Worm (Caenorhabditis elegans) whole organism, midembryonic: ENCODE data around the gene F13D12.5.

ENCODE experiments used
- T22C8.4 ChIP-seq: fragments of 200-800 bp; sonication (Bioruptor generic); IDR thresholded peaks from 2 replicates; pipeline ENCODE4 v1.3.6; 2022; ENCODE audit warnings: missing genetic modification characterization, missing compliant biosample characterization
- cog-1 ChIP-seq: sonication (generic microtip); optimal IDR thresholded peaks from 2 replicates; lab custom pipeline; 2016; ENCODE audit warnings: missing genetic modification characterization, missing compliant biosample characterization
- flt-1 ChIP-seq: fragments of 200-800 bp; sonication (Bioruptor generic); IDR thresholded peaks from 2 replicates; pipeline ENCODE4 v1.3.6; 2022; ENCODE audit warnings: missing genetic modification characterization, missing compliant biosample characterization
- klf-2 ChIP-seq: fragments of 200-800 bp; sonication (Bioruptor generic); conservative IDR thresholded peaks from 2 replicates; pipeline ENCODE4 v1.3.6; 2022; ENCODE audit warnings: missing genetic modification reagents, missing genetic modification characterization, missing compliant biosample characterization
- med-1 ChIP-seq: sonication (generic microtip); optimal IDR thresholded peaks from 2 replicates; lab custom pipeline; 2017; ENCODE audit warnings: missing genetic modification characterization, mild to moderate bottlenecking, missing compliant biosample characterization, antibody characterized with exemption, missing genetic modification reagents; ENCODE audit not compliant: insufficient read depth
- ref-1 ChIP-seq: fragments of 200-800 bp; sonication (Bioruptor generic); conservative IDR thresholded peaks from 2 replicates; pipeline ENCODE4 v1.3.6; 2022; ENCODE audit warnings: missing genetic modification reagents, missing genetic modification characterization, missing compliant biosample characterization
- tab-1 ChIP-seq: fragments of 200-800 bp; sonication (Bioruptor generic); IDR thresholded peaks from 2 replicates; pipeline ENCODE4 v1.3.6; 2022; ENCODE audit warnings: missing genetic modification characterization, missing compliant biosample characterization
- ztf-23 ChIP-seq: fragments of 200-800 bp; sonication (Bioruptor generic); IDR thresholded peaks from 2 replicates; pipeline ENCODE4 v1.3.6; 2022; ENCODE audit warnings: missing genetic modification reagents, missing genetic modification characterization, missing compliant biosample characterization
- ztf-29 ChIP-seq: fragments of 200-800 bp; sonication (Bioruptor generic); IDR thresholded peaks from 2 replicates; pipeline ENCODE4 v1.3.6; 2022; ENCODE audit warnings: missing genetic modification reagents, missing genetic modification characterization, missing compliant biosample characterization

- TF ChIP-seq tab-1 (GFP tag; lab: Robert Waterston, UW), result no peak
- no peak for TF ChIP-seq klf-2 (GFP tag; lab: Robert Waterston, UW)
- TF ChIP-seq cog-1, result no peak
- TF ChIP-seq flt-1, result no peak
- TF ChIP-seq ref-1, result no peak
- no peak for TF ChIP-seq ztf-29
- TF ChIP-seq T22C8.4 (GFP tag; lab: Robert Waterston, UW), result no peak
- TF ChIP-seq med-1 (GFP tag; lab: Kevin White, UChicago), result no peak
- TF ChIP-seq ztf-23 (GFP tag; lab: Robert Waterston, UW), result no peak
Measured at ce11 chrII:11761806-11762512, 35.3 kb downstream of the F13D12.5 start.
